Worm (Caenorhabditis elegans): ENCODE results near the gene B0393.4.

- TF ChIP-seq lin-35 (GFP tag; optimal IDR thresholded peaks at IDR 0.05) (no peak), lin-26 (GFP tag; IDR thresholded peaks at IDR 0.05) (no peak), Y95B8A.8 (GFP tag; IDR thresholded peaks at IDR 0.05) (no peak), egrh-3 (GFP tag; IDR thresholded peaks at IDR 0.05) (no peak), lin-40 (tag; optimal IDR thresholded peaks at IDR 0.05) (no peak), madf-6 (GFP tag; IDR thresholded peaks at IDR 0.05) (no peak), nfyb-1 (GFP tag; IDR thresholded peaks at IDR 0.05) (no peak), B0019.2 (GFP tag; conservative IDR thresholded peaks at IDR 0.05) (no peak), nhr-27 (tag; optimal IDR thresholded peaks at IDR 0.05) (no peak), F33H1.4 (GFP tag; IDR thresholded peaks at IDR 0.05) (no peak)
Observed at ce11 chrIII:4739975-4740374, 23.4 kb downstream of the B0393.4 start, which contains the start of gene ras-2.

All from whole organism, young adult.